Fruit fly (Drosophila melanogaster): ENCODE data around the gene CycJ.
A peak's percentile ranks its signal among the peaks of the same experiment; 100 is the strongest.

The CycJ gene

DNA sequence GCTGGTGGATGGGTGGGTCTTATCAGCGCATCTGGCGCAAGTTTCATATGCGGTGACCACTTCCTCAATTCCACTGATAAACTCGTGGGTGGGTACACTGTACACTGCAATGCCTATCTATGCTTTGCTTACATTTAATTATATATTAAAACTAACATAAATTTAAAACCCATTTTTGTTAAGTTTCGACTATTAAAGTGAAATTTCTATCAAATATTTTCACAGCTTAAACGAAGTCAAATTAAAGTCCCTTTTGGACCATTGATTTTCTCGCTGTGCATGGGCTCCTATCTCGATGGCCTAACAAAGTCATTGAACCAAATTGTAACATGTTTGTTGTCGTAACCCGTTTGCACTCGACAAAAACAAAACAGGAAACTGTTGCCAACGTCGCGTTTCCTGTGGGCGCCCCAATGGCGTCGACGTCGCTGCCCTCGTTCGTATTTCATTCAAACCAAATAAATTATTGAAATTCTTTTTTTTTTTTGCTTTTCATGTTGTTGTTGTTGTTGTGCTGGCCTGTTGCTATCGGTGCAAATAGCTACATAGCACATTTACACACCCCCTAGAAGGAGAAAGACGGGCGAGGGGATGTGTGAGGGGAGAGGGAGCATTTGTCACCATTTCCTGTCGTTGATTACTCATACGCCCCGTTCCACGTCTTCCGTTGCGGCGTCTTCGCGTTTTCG lies 33.4 kb upstream of the CycJ start:
- TF ChIP-seq spab (GFP tag; optimal IDR thresholded peaks at IDR 0.05): peak; percentile 24
- peak; percentile 80 for TF ChIP-seq CG8119 (GFP tag; IDR thresholded peaks at IDR 0.05)
- TF ChIP-seq lz (GFP tag; optimal IDR thresholded peaks at IDR 0.05): peak; percentile 79
- TF ChIP-seq CG11294 (GFP tag; IDR thresholded peaks at IDR 0.05): peak; percentile 37; the same call in 1 of the 2 replicates
- peak; percentile 82 for TF ChIP-seq Hr39 (GFP tag; optimal IDR thresholded peaks at IDR 0.05)
- no peak for TF ChIP-seq CG16779 (tag; optimal IDR thresholded peaks at IDR 0.05)
- peak in 1 of 2 experiments; percentile 18 for TF ChIP-seq ss (GFP tag; optimal IDR thresholded peaks at IDR 0.05)
- peak; percentile 57 for TF ChIP-seq CG7368 (GFP tag; optimal IDR thresholded peaks at IDR 0.05)
- peak; percentile 89 for TF ChIP-seq Met (GFP tag; optimal IDR thresholded peaks at IDR 0.05)
- peak; percentile 52 for TF ChIP-seq Ets21C (GFP tag; optimal IDR thresholded peaks at IDR 0.05)
- TF ChIP-seq Sox15 (GFP tag; optimal IDR thresholded peaks at IDR 0.05): peak; percentile 60
- TF ChIP-seq dac (GFP tag; optimal IDR thresholded peaks at IDR 0.05): peak; percentile 37
- TF ChIP-seq Ets96B (tag; optimal IDR thresholded peaks at IDR 0.05): peak; percentile 41
- TF ChIP-seq CG6276 (GFP tag; optimal IDR thresholded peaks at IDR 0.05): peak; percentile 52
- TF ChIP-seq OdsH (GFP tag; optimal IDR thresholded peaks at IDR 0.05): peak; percentile 79
- peak; percentile 83 for TF ChIP-seq vri (GFP tag; optimal IDR thresholded peaks at IDR 0.05)
- TF ChIP-seq Gug (GFP tag; IDR thresholded peaks at IDR 0.05): peak; percentile 73
- TF ChIP-seq eg (GFP tag; IDR thresholded peaks at IDR 0.05): peak; percentile 89
- peak; percentile 79 for TF ChIP-seq achi (GFP tag; optimal IDR thresholded peaks at IDR 0.05)
- peak in 1 of 2 experiments; percentile 15 for TF ChIP-seq salr (GFP tag; optimal IDR thresholded peaks at IDR 0.05)
- TF ChIP-seq CG6792 (GFP tag; optimal IDR thresholded peaks at IDR 0.05): peak; percentile 82
- TF ChIP-seq CG11902 (GFP tag; optimal IDR thresholded peaks at IDR 0.05): peak; percentile 67
- peak; percentile 80 for TF ChIP-seq CG8632 (GFP tag; optimal IDR thresholded peaks at IDR 0.05)
- peak; percentile 83 for TF ChIP-seq Sox102F (GFP tag; optimal IDR thresholded peaks at IDR 0.05)
- peak; percentile 71 for TF ChIP-seq Blimp-1 (GFP tag; optimal IDR thresholded peaks at IDR 0.05)
- peak; percentile 80 for TF ChIP-seq CG6163 (GFP tag; IDR thresholded peaks at IDR 0.05)
- no peak for TF ChIP-seq fd85E (GFP tag; optimal IDR thresholded peaks at IDR 0.05)
- peak; percentile 92 for TF ChIP-seq svp (GFP tag)
- TF ChIP-seq topi (GFP tag; optimal IDR thresholded peaks at IDR 0.05): peak; percentile 85
- no peak for TF ChIP-seq Hr38 (GFP tag; optimal IDR thresholded peaks at IDR 0.05)
- peak; percentile 89 for TF ChIP-seq CG15336 (GFP tag; IDR thresholded peaks at IDR 0.05)
- peak; percentile 46 for TF ChIP-seq CG3032 (tag; optimal IDR thresholded peaks at IDR 0.05)
- peak; percentile 71 for TF ChIP-seq CG3919 (GFP tag; optimal IDR thresholded peaks at IDR 0.05)
- TF ChIP-seq CG32006 (GFP tag; optimal IDR thresholded peaks at IDR 0.05): peak; percentile 78
- TF ChIP-seq Eip75B (GFP tag; optimal IDR thresholded peaks at IDR 0.05): peak; percentile 63
- peak; percentile 84 for TF ChIP-seq CG34406 (GFP tag; optimal IDR thresholded peaks at IDR 0.05)
- peak; percentile 84 for TF ChIP-seq CG31627 (GFP tag; optimal IDR thresholded peaks at IDR 0.05)
- peak; percentile 36 for TF ChIP-seq CG10669 (GFP tag; optimal IDR thresholded peaks at IDR 0.05)
- peak; percentile 93 for TF ChIP-seq Eip78C (GFP tag)
- peak; percentile 77 for TF ChIP-seq pdm3 (GFP tag; optimal IDR thresholded peaks at IDR 0.05)
- TF ChIP-seq acj6 (GFP tag; optimal IDR thresholded peaks at IDR 0.05): peak; percentile 84
- TF ChIP-seq CG1621 (tag; optimal IDR thresholded peaks at IDR 0.05): no peak
- TF ChIP-seq Lpt (GFP tag; optimal IDR thresholded peaks at IDR 0.05): peak; percentile 63
- peak; percentile 87 for TF ChIP-seq Smox (GFP tag; optimal IDR thresholded peaks at IDR 0.05)
- peak; percentile 36 for TF ChIP-seq fkh (GFP tag; optimal IDR thresholded peaks at IDR 0.05)
- no peak for TF ChIP-seq CG6808 (GFP tag; optimal IDR thresholded peaks at IDR 0.05)
- TF ChIP-seq Hr4 (GFP tag; optimal IDR thresholded peaks at IDR 0.05): peak; percentile 83
- TF ChIP-seq CG10631 (GFP tag; optimal IDR thresholded peaks at IDR 0.05): peak; percentile 64
- TF ChIP-seq CG6854 (GFP tag; optimal IDR thresholded peaks at IDR 0.05): peak; percentile 21
- peak; percentile 4 for TF ChIP-seq dsx (GFP tag; optimal IDR thresholded peaks at IDR 0.05; ENCODE audit: poor library complexity, severe bottlenecking)
- TF ChIP-seq CG11762 (GFP tag; optimal IDR thresholded peaks at IDR 0.05; ENCODE audit: insufficient read depth): peak; percentile 54

All from whole organism, prepupa.